Worm (Caenorhabditis elegans) whole organism, L4 larva: ENCODE data around the gene F10C1.23.

Source experiments
- aly-2 ChIP-seq: sonication (generic microtip); optimal IDR thresholded peaks from 2 replicates; lab custom pipeline; 2018; ENCODE audit warnings: missing biosample characterization, missing genetic modification characterization
- ceh-82 ChIP-seq: sonication (generic microtip); optimal IDR thresholded peaks from 2 replicates; lab custom pipeline; 2017; ENCODE audit warnings: missing biosample characterization, missing genetic modification characterization
- egl-27 ChIP-seq: sonication (generic microtip); optimal IDR thresholded peaks from 3 replicates; lab custom pipeline; 2017; ENCODE audit warnings: missing biosample characterization, missing genetic modification reagents, missing genetic modification characterization
- madf-5 ChIP-seq, 2 experiments: fragments of 200-800 bp; sonication (Bioruptor generic); IDR thresholded peaks; 2 replicates each; pipeline ENCODE4 v1.3.6; 2022; ENCODE audit warnings: missing compliant biosample characterization in 2 of 2, missing genetic modification characterization in 2 of 2
- pqm-1 ChIP-seq: sonication (generic microtip); optimal IDR thresholded peaks from 2 replicates; lab custom pipeline; 2017; ENCODE audit warnings: missing biosample characterization, missing genetic modification characterization
- unc-39 ChIP-seq: sonication (generic microtip); optimal IDR thresholded peaks from 2 replicates; lab custom pipeline; 2017; ENCODE audit warnings: missing biosample characterization, missing genetic modification characterization

- no peak for TF ChIP-seq pqm-1 (tag; lab: Kevin White, UChicago)
- TF ChIP-seq ceh-82 (tag; lab: Kevin White, UChicago), result no peak
- TF ChIP-seq egl-27 (tag; lab: Kevin White, UChicago), result no peak
- no peak for TF ChIP-seq madf-5 (GFP tag; IDR thresholded peaks at IDR 0.05; lab: Robert Waterston, UW)
- no peak for TF ChIP-seq aly-2 (tag; lab: Kevin White, UChicago)
- no peak for TF ChIP-seq unc-39
These were observed 21.2 kb upstream of the F10C1.23 start for ce11 chrII:5736599-5736998.
